Worm (Caenorhabditis elegans) whole organism, mixed stage, embryonic: ENCODE results near the gene T24E12.3.
A peak's percentile ranks its signal among the peaks of the same experiment; 100 is the strongest.

ENCODE experiments used
- M03D4.4 ChIP-seq: sonication (generic microtip); optimal IDR thresholded peaks from 2 replicates; lab custom pipeline; 2017; ENCODE audit warnings: mild to moderate bottlenecking, missing genetic modification characterization, missing compliant biosample characterization
- bed-3 ChIP-seq: fragments of 200-800 bp; sonication (Bioruptor generic); optimal IDR thresholded peaks from 3 replicates; lab custom pipeline; 2018; ENCODE audit warnings: mild to moderate bottlenecking, missing genetic modification characterization, moderate library complexity, missing compliant biosample characterization
- blmp-1 ChIP-seq: fragments of 150-350 bp; optimal IDR thresholded peaks from 2 replicates; lab custom pipeline; 2014; ENCODE audit warnings: missing biosample characterization, missing genetic modification characterization
- ceh-39 ChIP-seq: fragments of 150-350 bp; optimal IDR thresholded peaks from 2 replicates; lab custom pipeline; 2014; ENCODE audit warnings: missing biosample characterization, missing genetic modification characterization
- ceh-43 ChIP-seq: fragments of 200-800 bp; sonication (Bioruptor generic); optimal IDR thresholded peaks from 2 replicates; lab custom pipeline; 2018; ENCODE audit warnings: mild to moderate bottlenecking, missing genetic modification characterization, moderate library complexity, missing compliant biosample characterization
- ces-1 ChIP-seq: fragments of 150-350 bp; optimal IDR thresholded peaks from 2 replicates; lab custom pipeline; 2014; ENCODE audit warnings: missing biosample characterization, missing genetic modification reagents, missing genetic modification characterization
- cnd-1 ChIP-seq: fragments of 200-800 bp; sonication (Bioruptor generic); optimal IDR thresholded peaks from 2 replicates; lab custom pipeline; 2018; ENCODE audit warnings: mild to moderate bottlenecking, missing genetic modification characterization, missing compliant biosample characterization
- elt-1 ChIP-seq: sonication (generic microtip); optimal IDR thresholded peaks from 2 replicates; lab custom pipeline; 2017; ENCODE audit warnings: missing genetic modification characterization, mild to moderate bottlenecking, missing compliant biosample characterization, antibody characterized with exemption, moderate library complexity, borderline replicate concordance; ENCODE audit not compliant: insufficient read depth
- flh-1 ChIP-seq: fragments of 200-800 bp; sonication (Bioruptor generic); optimal IDR thresholded peaks from 2 replicates; lab custom pipeline; 2018; ENCODE audit warnings: mild to moderate bottlenecking, missing genetic modification characterization, moderate library complexity, missing compliant biosample characterization
- ham-2 ChIP-seq: fragments of 200-800 bp; sonication (Bioruptor generic); optimal IDR thresholded peaks from 2 replicates; lab custom pipeline; 2018; ENCODE audit warnings: mild to moderate bottlenecking, missing genetic modification characterization, missing compliant biosample characterization
- hlh-1 ChIP-seq: fragments of 150-350 bp; optimal IDR thresholded peaks from 2 replicates; lab custom pipeline; 2014; ENCODE audit warnings: missing biosample characterization, missing genetic modification reagents, missing genetic modification characterization
- lin-13 ChIP-seq: fragments of 150-350 bp; optimal IDR thresholded peaks from 2 replicates; lab custom pipeline; 2014; ENCODE audit warnings: missing biosample characterization, missing genetic modification characterization
- lin-32 ChIP-seq: fragments of 200-800 bp; sonication (Bioruptor generic); optimal IDR thresholded peaks from 2 replicates; lab custom pipeline; 2018; ENCODE audit warnings: mild to moderate bottlenecking, missing genetic modification characterization, missing compliant biosample characterization
- lsy-2 ChIP-seq: fragments of 150-350 bp; optimal IDR thresholded peaks from 2 replicates; lab custom pipeline; 2014; ENCODE audit warnings: missing biosample characterization, missing genetic modification characterization
- mab-5 ChIP-seq: fragments of 150-350 bp; optimal IDR thresholded peaks from 2 replicates; lab custom pipeline; 2014; ENCODE audit warnings: missing biosample characterization, missing genetic modification characterization
- mep-1 ChIP-seq: fragments of 150-350 bp; optimal IDR thresholded peaks from 2 replicates; lab custom pipeline; 2017; ENCODE audit warnings: missing biosample characterization, missing genetic modification reagents, missing genetic modification characterization, inconsistent platforms
- mls-2 ChIP-seq: sonication (generic microtip); optimal IDR thresholded peaks from 2 replicates; lab custom pipeline; 2016; ENCODE audit warnings: mild to moderate bottlenecking, missing genetic modification characterization, moderate library complexity, missing compliant biosample characterization
- nhr-2 ChIP-seq: fragments of 150-350 bp; optimal IDR thresholded peaks from 2 replicates; lab custom pipeline; 2014; ENCODE audit warnings: missing biosample characterization, missing genetic modification characterization
- nhr-237 ChIP-seq: fragments of 150-350 bp; optimal IDR thresholded peaks from 2 replicates; lab custom pipeline; 2014; ENCODE audit warnings: missing biosample characterization, missing genetic modification characterization
- nhr-28 ChIP-seq: fragments of 150-350 bp; optimal IDR thresholded peaks from 2 replicates; lab custom pipeline; 2014; ENCODE audit warnings: missing biosample characterization, missing genetic modification characterization
- nhr-76 ChIP-seq: sonication (generic microtip); optimal IDR thresholded peaks from 2 replicates; lab custom pipeline; 2017; ENCODE audit warnings: missing biosample characterization, missing genetic modification characterization
- pha-4 ChIP-seq: fragments of 150-350 bp; optimal IDR thresholded peaks from 2 replicates; lab custom pipeline; 2018; ENCODE audit warnings: missing biosample characterization, missing genetic modification reagents, missing genetic modification characterization
- snpc-4 ChIP-seq: fragments of 150-350 bp; optimal IDR thresholded peaks from 2 replicates; lab custom pipeline; 2014; ENCODE audit warnings: missing biosample characterization, missing genetic modification characterization
- sptf-1 ChIP-seq: sonication (generic microtip); optimal IDR thresholded peaks from 2 replicates; lab custom pipeline; 2017; ENCODE audit warnings: mild to moderate bottlenecking, missing genetic modification characterization, moderate library complexity, missing compliant biosample characterization
- unc-120 ChIP-seq: sonication (generic microtip); optimal IDR thresholded peaks from 2 replicates; lab custom pipeline; 2017; ENCODE audit warnings: missing genetic modification characterization, missing compliant biosample characterization; ENCODE audit not compliant: poor library complexity, severe bottlenecking
- unc-39 ChIP-seq: fragments of 150-350 bp; optimal IDR thresholded peaks from 2 replicates; lab custom pipeline; 2014; ENCODE audit warnings: missing biosample characterization, missing genetic modification characterization
- zip-8 ChIP-seq: fragments of 150-350 bp; optimal IDR thresholded peaks from 2 replicates; lab custom pipeline; 2014; ENCODE audit warnings: missing biosample characterization, missing genetic modification characterization
- ztf-11 ChIP-seq: fragments of 150-350 bp; optimal IDR thresholded peaks from 2 replicates; lab custom pipeline; 2014; ENCODE audit warnings: missing biosample characterization, missing genetic modification characterization

Gene T24E12.3

ce11 chrII:3788356-3788962 lies 12.6 kb downstream of the T24E12.3 start:
- TF ChIP-seq ceh-39 (tag; lab: Kevin White, UChicago): no peak
- TF ChIP-seq zip-8 (tag; lab: Kevin White, UChicago): peak; percentile 91

ce11 chrII:3793336-3793735 lies 17.5 kb downstream of the T24E12.3 start, which contains the start of gene fbxb-99:
TSS of gene fbxb-99 (minus strand) at chrII:3793436.
- TF ChIP-seq lsy-2 (no peak), mls-2 (tag; lab: Kevin White, UChicago) (no peak), unc-120 (tag; lab: Kevin White, UChicago) (no peak), ceh-39 (tag; lab: Kevin White, UChicago) (no peak)

ce11 chrII:3795323-3795722 lies 19.5 kb downstream of the T24E12.3 start, which contains the start of gene Y8A9A.2:
TSS of gene Y8A9A.2 (plus strand) at chrII:3795623.
- no peak for TF ChIP-seq nhr-76
- no peak for TF ChIP-seq lin-13 (tag; lab: Kevin White, UChicago)
- TF ChIP-seq flh-1 (GFP tag; lab: Kevin White, UChicago): no peak
- TF ChIP-seq bed-3 (GFP tag; lab: Kevin White, UChicago): no peak
- TF ChIP-seq unc-120 (tag; lab: Kevin White, UChicago): no peak
- no peak for TF ChIP-seq blmp-1 (tag; lab: Kevin White, UChicago)
- no peak for TF ChIP-seq ham-2 (GFP tag; lab: Kevin White, UChicago)
- TF ChIP-seq ceh-39 (tag; lab: Kevin White, UChicago): no peak
- TF ChIP-seq hlh-1 (tag; lab: Kevin White, UChicago): no peak
- no peak for TF ChIP-seq nhr-2 (tag; lab: Kevin White, UChicago)
- TF ChIP-seq snpc-4: no peak
- TF ChIP-seq ceh-43 (GFP tag; lab: Kevin White, UChicago): no peak
- no peak for TF ChIP-seq elt-1 (tag; lab: Kevin White, UChicago)
- no peak for TF ChIP-seq sptf-1 (tag; lab: Kevin White, UChicago)
- TF ChIP-seq mab-5 (tag; lab: Kevin White, UChicago): no peak
- TF ChIP-seq cnd-1 (tag; lab: Kevin White, UChicago): no peak
- TF ChIP-seq, all 35 proteins: peak for 0

ce11 chrII:3803219-3803618 lies 27.4 kb downstream of the T24E12.3 start, which contains the start of gene ins-32:
TSS of gene ins-32 (minus strand) at chrII:3803319.
- TF ChIP-seq blmp-1 (tag; lab: Kevin White, UChicago) (no peak), ztf-11 (tag; lab: Kevin White, UChicago) (no peak), nhr-2 (tag; lab: Kevin White, UChicago) (no peak), lsy-2 (no peak)

- TF ChIP-seq mls-2 (tag; lab: Kevin White, UChicago): no peak
- TF ChIP-seq, all 35 proteins: peak for 0
Measured at ce11 chrII:3805518-3805917, 29.7 kb downstream of the T24E12.3 start.

ce11 chrII:3806964-3807363 lies 31.1 kb downstream of the T24E12.3 start, which contains the start of gene F54D10.4:
TSS of gene F54D10.4 (minus strand) at chrII:3807064.
- TF ChIP-seq bed-3 (GFP tag; lab: Kevin White, UChicago) (no peak), ces-1 (GFP tag; lab: Kevin White, UChicago) (no peak), sptf-1 (tag; lab: Kevin White, UChicago) (no peak), pha-4 (tag; lab: Kevin White, UChicago) (no peak), hlh-1 (tag; lab: Kevin White, UChicago) (no peak), lin-13 (tag; lab: Kevin White, UChicago) (no peak), nhr-76 (no peak), nhr-237 (tag; lab: Kevin White, UChicago) (no peak), snpc-4 (no peak), lsy-2 (no peak), ceh-43 (GFP tag; lab: Kevin White, UChicago) (no peak), mls-2 (tag; lab: Kevin White, UChicago) (no peak), lin-32 (GFP tag; lab: Kevin White, UChicago) (no peak), mep-1 (tag; lab: Kevin White, UChicago) (no peak), blmp-1 (tag; lab: Kevin White, UChicago) (no peak), unc-39 (tag; lab: Kevin White, UChicago) (no peak), ceh-39 (tag; lab: Kevin White, UChicago) (no peak), zip-8 (tag; lab: Kevin White, UChicago) (no peak), M03D4.4 (no peak), nhr-28 (tag; lab: Kevin White, UChicago) (no peak)
